Worm (Caenorhabditis elegans): ENCODE data around the gene nlp-46.

Gene nlp-46

ce11 chrV:12536409-12537038 is 30.4 kb upstream of the nlp-46 start:
- TF ChIP-seq nhr-25 (tag; optimal IDR thresholded peaks at IDR 0.05) (peak; percentile 31), nfya-1 (tag; optimal IDR thresholded peaks at IDR 0.05; ENCODE audit: insufficient read depth) (peak; percentile 16), elt-2 (tag; optimal IDR thresholded peaks at IDR 0.05) (no peak), nhr-23 (tag; optimal IDR thresholded peaks at IDR 0.05) (peak; percentile 43), lin-39 (tag; optimal IDR thresholded peaks at IDR 0.05) (peak; percentile 57), nhr-43 (tag; optimal IDR thresholded peaks at IDR 0.05; ENCODE audit: poor library complexity, severe bottlenecking) (no peak)

- TF ChIP-seq aly-2 (tag; optimal IDR thresholded peaks at IDR 0.05) = no peak
- no peak for TF ChIP-seq nhr-237 (tag; optimal IDR thresholded peaks at IDR 0.05)
- no peak for TF ChIP-seq nhr-25 (tag; optimal IDR thresholded peaks at IDR 0.05)
- TF ChIP-seq pha-4 (tag; optimal IDR thresholded peaks at IDR 0.05) = peak; percentile 26
Observed at ce11 chrV:12534941-12535340, 28.9 kb upstream of the nlp-46 start.

DNA sequence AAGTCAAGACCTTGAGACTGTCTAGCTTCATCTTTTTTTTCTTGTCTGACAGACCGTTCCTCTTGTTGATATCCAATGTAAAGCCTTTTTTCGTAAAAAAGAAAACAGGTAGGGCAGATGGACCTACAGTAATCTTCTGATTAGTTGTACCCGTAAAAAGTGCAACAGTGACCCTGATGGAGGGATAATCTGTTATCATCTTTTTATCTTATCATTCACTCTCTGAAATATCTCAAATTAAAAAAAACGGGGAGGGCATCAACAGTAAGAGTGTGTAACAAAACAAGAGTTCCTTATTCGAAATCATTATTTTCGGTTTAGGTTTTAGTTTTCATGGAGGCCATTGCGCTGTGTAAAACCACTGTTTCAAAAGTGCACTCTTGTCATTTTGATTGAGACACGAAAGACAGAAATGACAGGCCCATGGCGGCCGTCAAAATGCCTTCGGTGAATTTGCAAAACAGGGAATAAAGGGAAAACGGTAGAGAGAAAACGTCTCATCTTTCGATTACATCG is 27.6 kb upstream of the nlp-46 start:
- TF ChIP-seq elt-1 (tag; optimal IDR thresholded peaks at IDR 0.05) = peak; percentile 25
- TF ChIP-seq aly-2 (tag; optimal IDR thresholded peaks at IDR 0.05) = no peak
- no peak for TF ChIP-seq elt-2 (tag; optimal IDR thresholded peaks at IDR 0.05)
- no peak for TF ChIP-seq nhr-76 (tag; optimal IDR thresholded peaks at IDR 0.05)
- TF ChIP-seq ceh-82 (tag; optimal IDR thresholded peaks at IDR 0.05) = no peak
- TF ChIP-seq nhr-23 (tag; optimal IDR thresholded peaks at IDR 0.05) = no peak
- peak; percentile 81 for TF ChIP-seq nhr-25 (tag; optimal IDR thresholded peaks at IDR 0.05)
- TF ChIP-seq pha-4 (tag; optimal IDR thresholded peaks at IDR 0.05) = no peak
- TF ChIP-seq unc-62 (GFP tag; optimal IDR thresholded peaks at IDR 0.05) = peak; percentile 88
- peak; percentile 30 for TF ChIP-seq nfya-1 (tag; optimal IDR thresholded peaks at IDR 0.05; ENCODE audit: insufficient read depth)
- TF ChIP-seq elt-3 (tag; optimal IDR thresholded peaks at IDR 0.05) = peak; percentile 40 to 97 (median 51)
- TF ChIP-seq skn-1 (tag; optimal IDR thresholded peaks at IDR 0.05) = no peak
- no peak for TF ChIP-seq eor-1 (tag; optimal IDR thresholded peaks at IDR 0.05)
- no peak for TF ChIP-seq mml-1 (tag; optimal IDR thresholded peaks at IDR 0.05)
- no peak for TF ChIP-seq jun-1 (tag; optimal IDR thresholded peaks at IDR 0.05)
- TF ChIP-seq daf-12 (tag; optimal IDR thresholded peaks at IDR 0.05) = peak; percentile 26
- TF ChIP-seq nhr-43 (tag; optimal IDR thresholded peaks at IDR 0.05; ENCODE audit: poor library complexity, severe bottlenecking) = peak; percentile 55
- no peak for TF ChIP-seq ceh-28 (tag; optimal IDR thresholded peaks at IDR 0.05)
- TF ChIP-seq lin-15B (tag; optimal IDR thresholded peaks at IDR 0.05) = no peak
- no peak for TF ChIP-seq nhr-11 (tag; optimal IDR thresholded peaks at IDR 0.05)

DNA sequence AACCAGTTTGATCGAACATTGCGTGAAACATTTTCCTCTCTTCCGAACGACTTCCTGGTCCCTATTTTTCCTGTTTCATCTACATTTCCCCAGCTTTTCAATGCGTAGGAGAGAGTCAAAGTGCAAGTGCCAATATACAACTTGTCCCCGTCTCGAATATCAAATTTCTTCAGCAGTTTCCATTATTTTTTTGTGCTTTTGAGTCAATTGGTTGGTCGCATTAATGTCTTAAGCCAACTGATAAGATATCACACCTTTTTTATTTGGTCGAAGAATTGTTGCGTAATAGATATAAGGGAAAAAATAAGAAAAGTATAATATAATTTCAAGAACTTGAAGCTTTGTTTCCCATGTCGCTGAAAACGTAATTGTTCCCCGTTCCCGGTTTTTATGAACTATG is 26.3 kb upstream of the nlp-46 start:
- peak; percentile 66 for TF ChIP-seq elt-2 (tag; optimal IDR thresholded peaks at IDR 0.05)
- TF ChIP-seq unc-62 (GFP tag; optimal IDR thresholded peaks at IDR 0.05) = no peak
- TF ChIP-seq pqm-1 (tag; optimal IDR thresholded peaks at IDR 0.05) = peak; percentile 44

ce11 chrV:12531084-12531483 is 25.0 kb upstream of the nlp-46 start:
- TF ChIP-seq jun-1 (tag; optimal IDR thresholded peaks at IDR 0.05) = no peak
- TF ChIP-seq unc-62 (GFP tag; optimal IDR thresholded peaks at IDR 0.05) = no peak
- no peak for TF ChIP-seq lin-39 (tag; optimal IDR thresholded peaks at IDR 0.05)
- TF ChIP-seq tbx-2 (tag; optimal IDR thresholded peaks at IDR 0.05) = no peak

DNA sequence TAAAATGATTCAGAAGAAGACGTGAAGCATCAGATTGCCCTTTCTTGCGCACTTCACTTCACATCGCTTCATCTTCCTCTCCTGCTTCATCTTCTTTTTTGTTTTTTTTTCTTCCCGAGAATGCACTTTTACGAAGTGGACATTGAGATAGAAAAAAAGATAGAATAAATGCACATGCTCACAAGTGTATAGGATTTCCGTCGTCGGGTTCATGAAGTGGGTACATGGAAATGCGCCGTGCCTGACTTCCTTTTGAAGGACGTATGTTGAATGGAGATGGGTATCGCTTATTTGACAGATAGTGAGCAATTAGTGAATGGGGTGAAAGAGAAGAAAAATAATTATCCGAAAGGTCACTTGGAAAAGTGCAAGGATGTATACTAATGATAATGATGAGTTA is 24.0 kb upstream of the nlp-46 start:
- TF ChIP-seq ceh-28 (tag; optimal IDR thresholded peaks at IDR 0.05) (no peak), hmg-11 (tag; optimal IDR thresholded peaks at IDR 0.05) (peak; percentile 16), fkh-10 (GFP tag; optimal IDR thresholded peaks at IDR 0.05) (peak; percentile 84), egl-5 (tag; optimal IDR thresholded peaks at IDR 0.05) (no peak), daf-12 (tag; optimal IDR thresholded peaks at IDR 0.05) (peak; percentile 27), zag-1 (tag; optimal IDR thresholded peaks at IDR 0.05) (peak; percentile 27), pha-4 (tag; optimal IDR thresholded peaks at IDR 0.05) (no peak), tbx-2 (tag; optimal IDR thresholded peaks at IDR 0.05) (peak; percentile 56), ztf-11 (tag; optimal IDR thresholded peaks at IDR 0.05) (no peak), lsy-12 (tag; optimal IDR thresholded peaks at IDR 0.05) (no peak), elt-1 (tag; optimal IDR thresholded peaks at IDR 0.05) (peak; percentile 68), sea-2 (GFP tag; optimal IDR thresholded peaks at IDR 0.05) (no peak), ceh-16 (tag; optimal IDR thresholded peaks at IDR 0.05) (peak; percentile 65), elt-2 (tag; optimal IDR thresholded peaks at IDR 0.05) (no peak), ama-1 (optimal IDR thresholded peaks at IDR 0.05) (no peak), R02D3.7 (tag; optimal IDR thresholded peaks at IDR 0.05) (no peak), snpc-4 (tag; optimal IDR thresholded peaks at IDR 0.05) (no peak), nhr-67 (tag; optimal IDR thresholded peaks at IDR 0.05) (no peak), nhr-25 (tag; optimal IDR thresholded peaks at IDR 0.05) (no peak), egl-27 (tag; optimal IDR thresholded peaks at IDR 0.05) (no peak), nhr-77 (tag; optimal IDR thresholded peaks at IDR 0.05) (no peak), nhr-12 (tag; optimal IDR thresholded peaks at IDR 0.05) (no peak), nfya-1 (tag; optimal IDR thresholded peaks at IDR 0.05; ENCODE audit: insufficient read depth) (peak; percentile 33), unc-62 (GFP tag; optimal IDR thresholded peaks at IDR 0.05) (peak; percentile 53)

All from whole organism, L3 larva.